Worm (Caenorhabditis elegans) whole organism, L3 larva: ENCODE data around the gene lim-4.

ENCODE experiments used
- R02D3.7 ChIP-seq: fragments of 150-350 bp; optimal IDR thresholded peaks from 2 replicates; lab custom pipeline; 2014; ENCODE audit warnings: missing biosample characterization, missing genetic modification characterization
- ZK546.5 ChIP-seq: sonication (generic microtip); optimal IDR thresholded peaks from 2 replicates; lab custom pipeline; 2017; ENCODE audit warnings: missing biosample characterization, missing genetic modification characterization
- ceh-28 ChIP-seq: fragments of 150-350 bp; optimal IDR thresholded peaks from 2 replicates; lab custom pipeline; 2014; ENCODE audit warnings: missing biosample characterization, missing genetic modification reagents, missing genetic modification characterization
- ceh-82 ChIP-seq: fragments of 150-350 bp; optimal IDR thresholded peaks from 2 replicates; lab custom pipeline; 2014; ENCODE audit warnings: missing biosample characterization, missing genetic modification characterization
- ceh-9 ChIP-seq: sonication (generic microtip); optimal IDR thresholded peaks from 2 replicates; lab custom pipeline; 2018; ENCODE audit warnings: missing biosample characterization, missing genetic modification characterization
- daf-12 ChIP-seq: fragments of 150-350 bp; optimal IDR thresholded peaks from 2 replicates; lab custom pipeline; 2014; ENCODE audit warnings: missing biosample characterization, missing genetic modification reagents, missing genetic modification characterization
- egl-27 ChIP-seq: sonication (generic microtip); optimal IDR thresholded peaks from 4 replicates; lab custom pipeline; 2017; ENCODE audit warnings: missing biosample characterization, missing genetic modification reagents, missing genetic modification characterization
- egl-5 ChIP-seq: fragments of 150-350 bp; optimal IDR thresholded peaks from 2 replicates; lab custom pipeline; 2017; ENCODE audit warnings: missing biosample characterization, missing genetic modification reagents, missing genetic modification characterization, inconsistent platforms
- elt-2 ChIP-seq: sonication (generic microtip); optimal IDR thresholded peaks from 2 replicates; lab custom pipeline; 2016; ENCODE audit warnings: missing genetic modification reagents, mild to moderate bottlenecking, missing genetic modification characterization, missing compliant biosample characterization
- elt-3 ChIP-seq, 3 experiments: fragments of 150-350 bp in 1 of 3; sonication (generic microtip) in 2 of 3; optimal IDR thresholded peaks; 2 replicates in 2 of 3; 4 replicates in 1 of 3; lab custom pipeline; 2014 to 2017; ENCODE audit warnings: missing biosample characterization in 3 of 3, missing genetic modification characterization in 3 of 3
- fkh-10 ChIP-seq: sonication (generic microtip); optimal IDR thresholded peaks from 2 replicates; lab custom pipeline; 2017; ENCODE audit warnings: missing biosample characterization, missing genetic modification reagents, missing genetic modification characterization
- fkh-2 ChIP-seq: fragments of 150-350 bp; optimal IDR thresholded peaks from 2 replicates; lab custom pipeline; 2014; ENCODE audit warnings: missing biosample characterization, missing genetic modification reagents, missing genetic modification characterization
- fos-1 ChIP-seq: fragments of 150-350 bp; optimal IDR thresholded peaks from 2 replicates; lab custom pipeline; 2014; ENCODE audit warnings: missing biosample characterization, missing genetic modification characterization
- hmg-11 ChIP-seq: sonication (generic microtip); optimal IDR thresholded peaks from 2 replicates; lab custom pipeline; 2016; ENCODE audit warnings: missing genetic modification characterization, missing compliant biosample characterization
- lin-15B ChIP-seq: fragments of 150-350 bp; optimal IDR thresholded peaks from 2 replicates; lab custom pipeline; 2014; ENCODE audit warnings: missing biosample characterization, missing genetic modification characterization
- lsy-12 ChIP-seq: sonication (generic microtip); optimal IDR thresholded peaks from 2 replicates; lab custom pipeline; 2016; ENCODE audit warnings: mild to moderate bottlenecking, missing genetic modification characterization, missing compliant biosample characterization
- mdl-1 ChIP-seq: fragments of 150-350 bp; optimal IDR thresholded peaks from 2 replicates; lab custom pipeline; 2014; ENCODE audit warnings: missing biosample characterization, missing genetic modification characterization
- nfya-1 ChIP-seq: sonication (generic microtip); optimal IDR thresholded peaks from 2 replicates; lab custom pipeline; 2017; ENCODE audit warnings: missing genetic modification characterization, mild to moderate bottlenecking, missing compliant biosample characterization, antibody characterized with exemption, moderate library complexity; ENCODE audit not compliant: insufficient read depth
- nhr-12 ChIP-seq: fragments of 150-350 bp; optimal IDR thresholded peaks from 2 replicates; lab custom pipeline; 2014; ENCODE audit warnings: missing biosample characterization, missing genetic modification characterization
- nhr-23 ChIP-seq: fragments of 150-350 bp; optimal IDR thresholded peaks from 2 replicates; lab custom pipeline; 2014; ENCODE audit warnings: missing biosample characterization, missing genetic modification reagents, missing genetic modification characterization
- nhr-25 ChIP-seq: sonication (generic microtip); optimal IDR thresholded peaks from 2 replicates; lab custom pipeline; 2017; ENCODE audit warnings: missing biosample characterization, missing genetic modification characterization
- nhr-28 ChIP-seq: fragments of 150-350 bp; optimal IDR thresholded peaks from 2 replicates; lab custom pipeline; 2014; ENCODE audit warnings: missing biosample characterization, missing genetic modification characterization
- nhr-77 ChIP-seq: fragments of 150-350 bp; optimal IDR thresholded peaks from 2 replicates; lab custom pipeline; 2014; ENCODE audit warnings: missing biosample characterization, missing genetic modification characterization
- sea-2 ChIP-seq: fragments of 150-350 bp; sonication (generic microtip); optimal IDR thresholded peaks from 4 replicates; lab custom pipeline; 2014; ENCODE audit warnings: missing biosample characterization, missing genetic modification reagents, missing genetic modification characterization
- skn-1 ChIP-seq: fragments of 150-350 bp; optimal IDR thresholded peaks from 2 replicates; lab custom pipeline; 2014; ENCODE audit warnings: missing biosample characterization, missing genetic modification characterization
- snpc-4 ChIP-seq: fragments of 150-350 bp; optimal IDR thresholded peaks from 2 replicates; lab custom pipeline; 2014; ENCODE audit warnings: missing biosample characterization, missing genetic modification characterization
- tbx-2 ChIP-seq: sonication (generic microtip); optimal IDR thresholded peaks from 2 replicates; lab custom pipeline; 2016; ENCODE audit warnings: mild to moderate bottlenecking, missing genetic modification characterization, missing compliant biosample characterization
- unc-62 ChIP-seq: fragments of 150-350 bp; sonication (generic microtip); optimal IDR thresholded peaks from 4 replicates; lab custom pipeline; 2014; ENCODE audit warnings: missing biosample characterization, missing genetic modification reagents, missing genetic modification characterization
- zag-1 ChIP-seq: fragments of 150-350 bp; optimal IDR thresholded peaks from 2 replicates; lab custom pipeline; 2014; ENCODE audit warnings: missing biosample characterization, missing genetic modification characterization
- ztf-11 ChIP-seq: fragments of 150-350 bp; optimal IDR thresholded peaks from 2 replicates; lab custom pipeline; 2014; ENCODE audit warnings: missing biosample characterization, missing genetic modification characterization

Gene lim-4

DNA sequence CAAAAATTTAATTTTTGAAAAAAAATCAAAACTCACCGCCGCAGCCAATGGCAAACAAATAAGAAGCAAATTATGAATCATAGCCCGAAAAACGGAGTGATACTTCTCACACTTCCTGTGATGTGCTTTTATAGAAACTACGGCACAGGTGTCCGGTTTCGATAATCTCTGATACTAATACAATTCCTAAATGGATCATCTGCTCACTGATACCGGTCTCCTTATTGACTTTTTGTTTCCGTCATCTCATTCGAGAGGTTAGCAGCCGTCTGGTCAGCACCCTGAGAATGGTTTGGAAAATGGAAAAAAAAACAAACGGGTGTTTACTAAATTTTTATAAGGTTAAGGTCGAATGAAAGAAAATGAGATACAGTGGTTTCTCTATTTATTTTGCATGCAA lies 42.4 kb upstream of the lim-4 start, which contains the start of gene idpp-9:
Gene idpp-9, minus strand, starts transcription at position 101 of the 400 bp plus-strand sequence.
- TF ChIP-seq mdl-1 (tag; lab: Kevin White, UChicago): no peak
- TF ChIP-seq nhr-25: no peak
- no peak for TF ChIP-seq nhr-23 (tag; lab: Kevin White, UChicago)
- TF ChIP-seq egl-27 (tag; lab: Kevin White, UChicago): no peak
- TF ChIP-seq nhr-28: no peak
- no peak for TF ChIP-seq ceh-9 (tag; lab: Kevin White, UChicago)
- TF ChIP-seq elt-3 (tag; optimal IDR thresholded peaks at IDR 0.05; lab: Kevin White, UChicago): no peak
- no peak for TF ChIP-seq sea-2 (GFP tag; lab: Kevin White, UChicago)
- no peak for TF ChIP-seq unc-62
- no peak for TF ChIP-seq nhr-12 (tag; lab: Kevin White, UChicago)
- TF ChIP-seq lsy-12: no peak
- no peak for TF ChIP-seq ceh-28 (tag; lab: Kevin White, UChicago)
- TF ChIP-seq hmg-11 (tag; lab: Kevin White, UChicago): no peak
- no peak for TF ChIP-seq fkh-2 (tag; lab: Kevin White, UChicago)

DNA sequence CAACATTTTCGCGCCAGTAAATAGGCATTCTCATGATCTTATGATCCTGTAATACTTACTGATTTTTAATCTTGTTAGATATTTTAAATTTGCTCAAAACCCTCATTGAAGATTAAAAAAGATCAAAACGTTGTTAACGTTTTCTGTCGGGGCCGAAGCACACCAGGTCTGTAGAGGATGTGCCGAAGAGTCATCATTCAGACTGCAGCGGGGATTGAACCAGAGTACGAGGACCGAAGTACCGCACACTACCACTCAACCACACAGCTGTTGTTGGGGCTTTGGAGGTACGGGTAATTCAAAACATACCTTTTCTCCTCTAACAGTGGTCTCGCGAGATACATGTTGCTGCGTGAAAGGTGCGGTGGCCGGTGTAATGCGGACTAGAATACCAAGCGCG lies 40.9 kb upstream of the lim-4 start:
- TF ChIP-seq egl-5 (tag; lab: Kevin White, UChicago): no peak
- no peak for TF ChIP-seq zag-1
- no peak for TF ChIP-seq egl-27 (tag; lab: Kevin White, UChicago)
- no peak for TF ChIP-seq ceh-82 (tag; lab: Kevin White, UChicago)
- no peak for TF ChIP-seq unc-62
- no peak for TF ChIP-seq nhr-25
- no peak for TF ChIP-seq fos-1 (tag; lab: Kevin White, UChicago)
- no peak for TF ChIP-seq lin-15B (tag; lab: Kevin White, UChicago)
- TF ChIP-seq, all 47 proteins: peak for 0

ce11 chrX:3911280-3911679 lies 37.9 kb upstream of the lim-4 start, which contains the start of gene T22B2.5:
Gene T22B2.5, minus strand, starts transcription at chrX:3911380.
- TF ChIP-seq snpc-4 (tag; lab: Kevin White, UChicago): no peak
- TF ChIP-seq ztf-11 (tag; lab: Kevin White, UChicago): no peak
- TF ChIP-seq nfya-1: no peak
- TF ChIP-seq lsy-12: no peak
- TF ChIP-seq R02D3.7 (tag; lab: Kevin White, UChicago): no peak
- no peak for TF ChIP-seq nhr-77 (tag; lab: Kevin White, UChicago)

- no peak for TF ChIP-seq ZK546.5 (tag; lab: Kevin White, UChicago)
- TF ChIP-seq, all 47 proteins: peak for 0
These were observed 31.2 kb upstream of the lim-4 start, which contains the start of gene sup-12 for ce11 chrX:3904568-3904967. Gene sup-12, plus strand, starts transcription at chrX:3904584.

- TF ChIP-seq daf-12 (tag; lab: Kevin White, UChicago) (no peak), fkh-10 (GFP tag; lab: Kevin White, UChicago) (peak; percentile 93)
These were observed 28.0 kb upstream of the lim-4 start for ce11 chrX:3901389-3901788.

- TF ChIP-seq elt-2 (tag; lab: Kevin White, UChicago) (no peak), egl-5 (tag; lab: Kevin White, UChicago) (no peak), skn-1 (no peak), tbx-2 (tag; lab: Kevin White, UChicago) (no peak), fkh-10 (GFP tag; lab: Kevin White, UChicago) (no peak), nfya-1 (no peak)
These were observed 27.4 kb upstream of the lim-4 start for ce11 chrX:3900715-3901114.
